Fruit fly (Drosophila melanogaster) whole organism, embryonic: ENCODE data around the gene ash1.

Experiments
- Bteb2 ChIP-seq: fragments of 200-800 bp; sonication (Bioruptor generic); optimal IDR thresholded peaks from 2 replicates; lab custom pipeline; 2016; ENCODE audit warnings: missing biosample characterization, missing genetic modification characterization
- CG10147 ChIP-seq: fragments of 200-800 bp; sonication (Bioruptor generic); optimal IDR thresholded peaks from 2 replicates; lab custom pipeline; 2019; ENCODE audit warnings: missing biosample characterization, mild to moderate bottlenecking, missing genetic modification characterization, moderate library complexity
- CG10543 ChIP-seq: fragments of 200-800 bp; sonication (Bioruptor generic); optimal IDR thresholded peaks from 3 replicates; lab custom pipeline; 2017; ENCODE audit warnings: missing biosample characterization, mild to moderate bottlenecking, missing genetic modification characterization, moderate library complexity
- CG10654 ChIP-seq: fragments of 200-800 bp; sonication (Bioruptor generic); optimal IDR thresholded peaks from 2 replicates; lab custom pipeline; 2016; ENCODE audit warnings: missing biosample characterization, missing genetic modification characterization
- CG12391 ChIP-seq: fragments of 200-800 bp; sonication (Bioruptor generic); optimal IDR thresholded peaks from 3 replicates; lab custom pipeline; 2018; ENCODE audit warnings: missing biosample characterization, mild to moderate bottlenecking, missing genetic modification characterization, moderate library complexity
- CG12942 ChIP-seq: fragments of 200-800 bp; sonication (Bioruptor generic); optimal IDR thresholded peaks from 3 replicates; lab custom pipeline; 2016; ENCODE audit warnings: missing biosample characterization, missing genetic modification characterization
- CG13424 ChIP-seq: fragments of 200-800 bp; sonication (Bioruptor generic); optimal IDR thresholded peaks from 2 replicates; lab custom pipeline; 2019; ENCODE audit warnings: missing biosample characterization, mild to moderate bottlenecking, missing genetic modification characterization, moderate library complexity
- CG13775 ChIP-seq: fragments of 200-800 bp; sonication (Bioruptor generic); optimal IDR thresholded peaks from 3 replicates; lab custom pipeline; 2017; ENCODE audit warnings: missing biosample characterization, mild to moderate bottlenecking, missing genetic modification characterization
- CG14860 ChIP-seq: fragments of 200-800 bp; sonication (Bioruptor generic); IDR thresholded peaks from 3 replicates; pipeline ENCODE4 v1.3.6; 2022; ENCODE audit warnings: missing biosample characterization, missing genetic modification characterization; ENCODE audit not compliant: partially characterized antibody
- CG15073 ChIP-seq: fragments of 200-800 bp; sonication (Bioruptor generic); optimal IDR thresholded peaks from 2 replicates; lab custom pipeline; 2016; ENCODE audit warnings: missing biosample characterization, missing genetic modification characterization
- CG1529 ChIP-seq: fragments of 200-800 bp; sonication (Bioruptor generic); optimal IDR thresholded peaks from 3 replicates; lab custom pipeline; 2018; ENCODE audit warnings: missing biosample characterization, missing genetic modification characterization
- CG17361 ChIP-seq: fragments of 200-800 bp; sonication (Bioruptor generic); IDR thresholded peaks from 3 replicates; pipeline ENCODE4 v1.3.6; 2022; ENCODE audit warnings: missing biosample characterization, missing genetic modification characterization
- CG2875 ChIP-seq: fragments of 200-800 bp; sonication (Bioruptor generic); optimal IDR thresholded peaks from 2 replicates; lab custom pipeline; 2017; ENCODE audit warnings: missing biosample characterization, mild to moderate bottlenecking, missing genetic modification characterization, missing genetic modification reagents
- CG3163 ChIP-seq: fragments of 200-800 bp; sonication (Bioruptor generic); optimal IDR thresholded peaks from 3 replicates; lab custom pipeline; 2016; ENCODE audit warnings: missing biosample characterization, missing genetic modification characterization
- CG32767 ChIP-seq: fragments of 200-800 bp; sonication (Bioruptor generic); IDR thresholded peaks from 2 replicates; pipeline ENCODE4 v1.3.6; 2022; ENCODE audit warnings: missing biosample characterization, missing genetic modification characterization
- CG32772 ChIP-seq: fragments of 200-800 bp; sonication (Bioruptor generic); IDR thresholded peaks from 2 replicates; pipeline ENCODE4 v1.3.6; 2022; ENCODE audit warnings: missing biosample characterization, missing genetic modification characterization
- CG34376 ChIP-seq: fragments of 200-800 bp; sonication (Bioruptor generic); optimal IDR thresholded peaks from 2 replicates; lab custom pipeline; 2018; ENCODE audit warnings: missing biosample characterization, mild to moderate bottlenecking, missing genetic modification characterization
- CG4404 ChIP-seq: fragments of 200-800 bp; sonication (Bioruptor generic); IDR thresholded peaks from 2 replicates; pipeline ENCODE4 v1.3.6; 2022; ENCODE audit warnings: missing biosample characterization, missing genetic modification characterization
- CG4617 ChIP-seq: fragments of 200-800 bp; sonication (Bioruptor generic); optimal IDR thresholded peaks from 3 replicates; lab custom pipeline; 2016; ENCODE audit warnings: missing biosample characterization, missing genetic modification characterization, borderline replicate concordance
- CG5245 ChIP-seq: fragments of 200-800 bp; sonication (Bioruptor generic); optimal IDR thresholded peaks from 3 replicates; lab custom pipeline; 2016; ENCODE audit warnings: missing biosample characterization, missing genetic modification characterization
- CG7372 ChIP-seq: fragments of 200-800 bp; sonication (Bioruptor generic); IDR thresholded peaks from 2 replicates; pipeline ENCODE4 v1.3.6; 2022; ENCODE audit warnings: missing biosample characterization, missing genetic modification characterization
- CG7839 ChIP-seq: fragments of 200-800 bp; sonication (Bioruptor generic); optimal IDR thresholded peaks from 3 replicates; lab custom pipeline; 2018; ENCODE audit warnings: missing biosample characterization, mild to moderate bottlenecking, missing genetic modification characterization, moderate library complexity
- CTCF ChIP-seq: fragments of 200-800 bp; sonication (Bioruptor generic); optimal IDR thresholded peaks from 2 replicates; lab custom pipeline; 2017; ENCODE audit warnings: missing biosample characterization, mild to moderate bottlenecking, missing genetic modification characterization, moderate library complexity
- D19A ChIP-seq: fragments of 200-800 bp; optimal IDR thresholded peaks from 3 replicates; lab custom pipeline; 2019; ENCODE audit warnings: missing biosample characterization, mild to moderate bottlenecking, missing genetic modification characterization, moderate library complexity
- Fer2 ChIP-seq: fragments of 200-800 bp; sonication (Bioruptor generic); optimal IDR thresholded peaks from 2 replicates; lab custom pipeline; 2018; ENCODE audit warnings: missing biosample characterization, mild to moderate bottlenecking, missing genetic modification characterization, moderate library complexity
- HLHmδ ChIP-seq: fragments of 200-800 bp; sonication (Bioruptor generic); optimal IDR thresholded peaks from 2 replicates; lab custom pipeline; 2018; ENCODE audit warnings: missing biosample characterization, mild to moderate bottlenecking, missing genetic modification characterization, moderate library complexity
- Hmx ChIP-seq: fragments of 200-800 bp; sonication (Bioruptor generic); optimal IDR thresholded peaks from 2 replicates; lab custom pipeline; 2016; ENCODE audit warnings: missing biosample characterization, missing genetic modification characterization
- Hr39 ChIP-seq: fragments of >200 bp; optimal IDR thresholded peaks from 2 replicates; lab custom pipeline; 2017
- Hr78 ChIP-seq, 2 experiments: fragments of 200-800 bp in 1 of 2; fragments of >200 bp in 1 of 2; sonication (Bioruptor generic) in 1 of 2; optimal IDR thresholded peaks; 2 replicates each; lab custom pipeline; 2017 to 2019; ENCODE audit warnings: missing biosample characterization in 2 of 2, missing genetic modification characterization in 2 of 2, mild to moderate bottlenecking in 1 of 2, moderate library complexity in 1 of 2
- Lim3 ChIP-seq: fragments of 200-800 bp; sonication (Bioruptor generic); IDR thresholded peaks from 2 replicates; pipeline ENCODE4 v1.3.6; 2022; ENCODE audit warnings: missing biosample characterization, missing genetic modification characterization
- MESR4 ChIP-seq: fragments of 200-800 bp; sonication (Bioruptor generic); optimal IDR thresholded peaks from 2 replicates; lab custom pipeline; 2018; ENCODE audit warnings: missing biosample characterization, mild to moderate bottlenecking, missing genetic modification characterization, moderate library complexity
- NFAT ChIP-seq: fragments of 200-800 bp; sonication (Bioruptor generic); IDR thresholded peaks from 2 replicates; pipeline ENCODE4 v1.3.6; 2022; ENCODE audit warnings: missing biosample characterization, missing genetic modification characterization
- Nf-YC ChIP-seq: fragments of 200-800 bp; optimal IDR thresholded peaks from 3 replicates; lab custom pipeline; 2019; ENCODE audit warnings: missing biosample characterization, mild to moderate bottlenecking, missing genetic modification characterization, moderate library complexity
- Optix ChIP-seq: fragments of 200-800 bp; sonication (Bioruptor generic); IDR thresholded peaks from 3 replicates; pipeline ENCODE4 v1.3.6; 2022; ENCODE audit warnings: missing biosample characterization, missing genetic modification characterization
- Sry-δ ChIP-seq: fragments of 200-800 bp; sonication (Bioruptor generic); optimal IDR thresholded peaks from 2 replicates; lab custom pipeline; 2016; ENCODE audit warnings: missing biosample characterization, missing genetic modification characterization
- aop ChIP-seq: fragments of 200-800 bp; sonication (Bioruptor generic); IDR thresholded peaks from 2 replicates; pipeline ENCODE4 v1.3.6; 2022; ENCODE audit warnings: missing biosample characterization, missing genetic modification characterization
- bsh ChIP-seq, 2 experiments: fragments of 200-800 bp; sonication (Bioruptor generic); optimal IDR thresholded peaks; 2 replicates each; lab custom pipeline; 2017 to 2018; ENCODE audit warnings: mild to moderate bottlenecking in 2 of 2, missing biosample characterization in 2 of 2, missing genetic modification characterization in 2 of 2, moderate library complexity in 1 of 2
- dimm ChIP-seq: fragments of 200-800 bp; sonication (Bioruptor generic); IDR thresholded peaks from 2 replicates; pipeline ENCODE4 v1.3.6; 2022; ENCODE audit warnings: missing biosample characterization, missing genetic modification characterization
- fd64A ChIP-seq: fragments of 200-800 bp; sonication (Bioruptor generic); optimal IDR thresholded peaks from 3 replicates; lab custom pipeline; 2018; ENCODE audit warnings: missing biosample characterization, mild to moderate bottlenecking, missing genetic modification characterization
- grn ChIP-seq: fragments of 200-800 bp; sonication (Bioruptor generic); optimal IDR thresholded peaks from 3 replicates; lab custom pipeline; 2017; ENCODE audit warnings: missing biosample characterization, missing genetic modification characterization
- her ChIP-seq: fragments of 200-800 bp; sonication (Bioruptor generic); optimal IDR thresholded peaks from 2 replicates; lab custom pipeline; 2016; ENCODE audit warnings: missing biosample characterization, missing genetic modification characterization
- jigr1 ChIP-seq: fragments of 200-800 bp; sonication (Bioruptor generic); IDR thresholded peaks from 3 replicates; pipeline ENCODE4 v1.3.6; 2022; ENCODE audit warnings: missing biosample characterization, missing genetic modification characterization
- lola ChIP-seq, 3 experiments: fragments of >200 bp in 2 of 3; fragments of 200-800 bp in 1 of 3; sonication (Bioruptor generic) in 1 of 3; optimal IDR thresholded peaks; 2 replicates each; lab custom pipeline; 2017 to 2019; ENCODE audit warnings: missing biosample characterization in 3 of 3, missing genetic modification characterization in 3 of 3, mild to moderate bottlenecking in 1 of 3, moderate library complexity in 1 of 3
- nom ChIP-seq: fragments of 200-800 bp; sonication (Bioruptor generic); optimal IDR thresholded peaks from 2 replicates; lab custom pipeline; 2017; ENCODE audit warnings: missing biosample characterization, missing genetic modification characterization, mild to moderate bottlenecking, moderate library complexity, missing genetic modification reagents
- peb ChIP-seq: fragments of 200-800 bp; sonication (Bioruptor generic); IDR thresholded peaks from 2 replicates; pipeline ENCODE4 v1.3.6; 2022; ENCODE audit warnings: missing biosample characterization, missing genetic modification characterization
- sens-2 ChIP-seq: fragments of 200-800 bp; sonication (Bioruptor generic); IDR thresholded peaks from 2 replicates; pipeline ENCODE4 v1.3.6; 2022; ENCODE audit warnings: missing biosample characterization, missing genetic modification characterization
- ssp ChIP-seq: fragments of 200-800 bp; sonication (Bioruptor generic); IDR thresholded peaks from 2 replicates; pipeline ENCODE4 v1.3.6; 2022; ENCODE audit warnings: missing biosample characterization, missing genetic modification characterization
- unc-4 ChIP-seq: fragments of 200-800 bp; sonication (Bioruptor generic); IDR thresholded peaks from 2 replicates; pipeline ENCODE4 v1.3.6; 2022; ENCODE audit warnings: missing biosample characterization, missing genetic modification characterization; ENCODE audit not compliant: partially characterized antibody
- usp ChIP-seq: fragments of >200 bp; optimal IDR thresholded peaks from 2 replicates; lab custom pipeline; 2017; ENCODE audit warnings: missing biosample characterization, missing genetic modification characterization
- zen ChIP-seq: fragments of 200-800 bp; sonication (Bioruptor generic); optimal IDR thresholded peaks from 3 replicates; lab custom pipeline; 2018; ENCODE audit warnings: missing biosample characterization, mild to moderate bottlenecking, missing genetic modification characterization, moderate library complexity
- zfh1 ChIP-seq: fragments of 200-800 bp; sonication (Bioruptor generic); IDR thresholded peaks from 3 replicates; pipeline ENCODE4 v1.3.6; 2022; ENCODE audit warnings: missing biosample characterization, missing genetic modification characterization

The ash1 gene

dm6 chr3L:19598369-19599148 lies at the start of gene ash1, which contains the start of gene Taf6 (continued):
- TF ChIP-seq her (no peak), CG10654 (no peak), CG3163 (no peak), CTCF (no peak), bsh (GFP tag; optimal IDR thresholded peaks at IDR 0.05; lab: Kevin White, UChicago) (no peak), CG4617 (peak; percentile 67), dimm (no peak), CG12942 (no peak), CG4404 (GFP tag; lab: Robert Waterston, UW) (no peak), sens-2 (no peak), Optix (GFP tag; lab: Robert Waterston, UW) (no peak), CG10543 (GFP tag; lab: Kevin White, UChicago) (no peak), Hr39 (no peak), ssp (no peak), CG12391 (tag; lab: Kevin White, UChicago) (peak; percentile 56), CG34376 (no peak), unc-4 (GFP tag; lab: Robert Waterston, UW) (peak; percentile 73), Hmx (GFP tag; lab: Kevin White, UChicago) (no peak), CG10147 (GFP tag; lab: Kevin White, UChicago) (peak; percentile 76), CG13775 (GFP tag; lab: Kevin White, UChicago) (no peak), Sry-δ (peak; percentile 59), MESR4 (peak; percentile 69), CG5245 (GFP tag; lab: Kevin White, UChicago) (no peak), CG17361 (GFP tag; lab: Robert Waterston, UW) (no peak), Fer2 (tag; lab: Kevin White, UChicago) (no peak), lola (GFP tag; optimal IDR thresholded peaks at IDR 0.05; lab: Kevin White, UChicago) (peak in 1 of 3 experiments; percentile 38), fd64A (no peak), CG1529 (GFP tag; lab: Kevin White, UChicago) (no peak), D19A (tag; lab: Kevin White, UChicago) (no peak), aop (no peak), CG2875 (GFP tag; lab: Kevin White, UChicago) (no peak), Nf-YC (tag; lab: Kevin White, UChicago) (no peak), peb (GFP tag; lab: Robert Waterston, UW) (no peak), HLHmδ (GFP tag; lab: Kevin White, UChicago) (no peak), CG7372 (GFP tag; lab: Robert Waterston, UW) (no peak), grn (GFP tag; lab: Kevin White, UChicago) (no peak), NFAT (GFP tag; lab: Robert Waterston, UW) (no peak), jigr1 (GFP tag; lab: Robert Waterston, UW) (no peak), Lim3 (GFP tag; lab: Robert Waterston, UW) (no peak), CG32772 (GFP tag; lab: Robert Waterston, UW) (no peak), Hr78 (GFP tag; optimal IDR thresholded peaks at IDR 0.05; lab: Kevin White, UChicago) (no peak), CG7839 (tag; lab: Kevin White, UChicago) (no peak), CG14860 (GFP tag; lab: Robert Waterston, UW) (peak; percentile 50; the same call in 1 of the 3 replicates), CG15073 (GFP tag; lab: Kevin White, UChicago) (no peak), Bteb2 (GFP tag; lab: Kevin White, UChicago) (no peak), nom (GFP tag; lab: Kevin White, UChicago) (no peak), zen (tag; lab: Kevin White, UChicago) (peak; percentile 12), CG13424 (peak; percentile 16), usp (no peak), zfh1 (GFP tag; lab: Robert Waterston, UW) (no peak), CG32767 (no peak)
